Worm (Caenorhabditis elegans): ENCODE results near the gene R02D5.3.

DNA sequence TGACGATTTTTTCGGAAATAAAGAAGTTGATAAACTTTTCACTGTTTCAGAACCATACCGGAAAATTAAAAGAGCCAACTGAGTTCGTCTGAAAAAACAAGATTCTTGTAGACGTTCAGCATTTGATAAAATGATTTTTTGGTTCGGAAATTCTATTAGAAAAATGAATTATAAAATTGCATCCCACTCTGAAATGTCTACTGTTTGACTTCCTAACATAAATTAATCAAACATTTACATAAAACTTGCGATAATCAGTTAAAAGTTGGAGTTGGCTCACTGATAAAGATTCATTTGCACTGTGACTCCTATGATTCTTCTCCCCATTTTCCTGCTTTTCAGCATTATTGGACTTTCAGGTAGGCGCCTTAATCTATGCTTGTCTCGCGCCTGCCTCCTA, 14.0 kb upstream of the R02D5.3 start, which contains the start of gene clec-57:
- TF ChIP-seq egl-27 (tag; optimal IDR thresholded peaks at IDR 0.05) (no peak), jun-1 (tag; optimal IDR thresholded peaks at IDR 0.05) (no peak), nhr-237 (tag; optimal IDR thresholded peaks at IDR 0.05) (no peak), alr-1 (tag; optimal IDR thresholded peaks at IDR 0.05; ENCODE audit: borderline replicate concordance) (no peak), mab-9 (GFP tag; IDR thresholded peaks at IDR 0.05) (no peak), ama-1 (optimal IDR thresholded peaks at IDR 0.05) (no peak), aha-1 (tag; optimal IDR thresholded peaks at IDR 0.05) (no peak), pqm-1 (tag; optimal IDR thresholded peaks at IDR 0.05) (no peak), elt-3 (tag; optimal IDR thresholded peaks at IDR 0.05) (no peak), fos-1 (tag; optimal IDR thresholded peaks at IDR 0.05) (no peak), elt-2 (tag; optimal IDR thresholded peaks at IDR 0.05) (no peak), zag-1 (tag; optimal IDR thresholded peaks at IDR 0.05) (no peak), ztf-11 (tag; optimal IDR thresholded peaks at IDR 0.05) (no peak)

Data from whole organism, L1 larva.